Worm (Caenorhabditis elegans) whole organism, young adult: ENCODE data around the gene nfm-1.

Source experiments
- F49E8.2 ChIP-seq: sonication (generic microtip); optimal IDR thresholded peaks from 3 replicates; lab custom pipeline; 2017; ENCODE audit warnings: missing genetic modification characterization, mild to moderate bottlenecking, missing compliant biosample characterization, antibody characterized with exemption, moderate library complexity; ENCODE audit not compliant: insufficient read depth
- nfya-2 ChIP-seq: fragments of 200-800 bp; sonication (Bioruptor generic); IDR thresholded peaks from 2 replicates; pipeline ENCODE4 v1.3.6; 2022; ENCODE audit warnings: missing genetic modification reagents, missing genetic modification characterization, missing compliant biosample characterization
- snpc-4 ChIP-seq, 5 experiments: fragments of 150-350 bp in 1 of 5; sonication (generic microtip) in 4 of 5; optimal IDR thresholded peaks; 2 replicates each; lab custom pipeline; 2014 to 2018; ENCODE audit warnings: missing genetic modification characterization in 5 of 5, missing biosample characterization in 3 of 5, antibody characterized with exemption in 2 of 5, mild to moderate bottlenecking in 2 of 5, missing compliant biosample characterization in 2 of 5, missing genotype in 2 of 5, moderate library complexity in 2 of 5, missing genetic modification reagents in 1 of 5
- unc-62 ChIP-seq: fragments of 150-350 bp; optimal IDR thresholded peaks from 2 replicates; lab custom pipeline; 2014; ENCODE audit warnings: missing biosample characterization, missing genetic modification reagents, missing genetic modification characterization
- zim-3 ChIP-seq: sonication (generic microtip); optimal IDR thresholded peaks from 2 replicates; lab custom pipeline; 2017; ENCODE audit warnings: mild to moderate bottlenecking, missing genetic modification characterization, moderate library complexity, missing compliant biosample characterization

- TF ChIP-seq snpc-4 (GFP tag; optimal IDR thresholded peaks at IDR 0.05; lab: Kevin White, UChicago) (no peak), snpc-4 (tag; optimal IDR thresholded peaks at IDR 0.05; lab: Kevin White, UChicago) (peak in 1 of 4 experiments; percentile 28), zim-3 (tag; lab: Kevin White, UChicago) (no peak), F49E8.2 (tag; lab: Kevin White, UChicago) (no peak), nfya-2 (no peak), unc-62 (no peak)
Measured at ce11 chrIII:6135211-6135610, 24.0 kb upstream of the nfm-1 start.
